Fruit fly (Drosophila melanogaster) Kc167 (cell line): ENCODE measurements around the gene RpS7.

Experiments used
- Myc ChIP-seq: fragments of >200 bp; optimal IDR thresholded peaks from 2 replicates; lab custom pipeline; 2017; ENCODE audit warnings: missing external identifiers
- Sin3A ChIP-seq: fragments of >200 bp; optimal IDR thresholded peaks from 2 replicates; lab custom pipeline; 2018; ENCODE audit warnings: missing external identifiers
- h ChIP-seq: fragments of >200 bp; optimal IDR thresholded peaks from 3 replicates; lab custom pipeline; 2018; ENCODE audit warnings: missing external identifiers
- insv ChIP-seq: fragments of >200 bp; optimal IDR thresholded peaks from 3 replicates; lab custom pipeline; 2018; ENCODE audit warnings: missing external identifiers
- psq ChIP-seq: fragments of >200 bp; optimal IDR thresholded peaks from 2 replicates; lab custom pipeline; 2017; ENCODE audit warnings: missing external identifiers
- ttk ChIP-seq: sonication (Bioruptor generic); optimal IDR thresholded peaks from 2 replicates; lab custom pipeline; 2017; ENCODE audit warnings: missing external identifiers

Gene RpS7

DNA sequence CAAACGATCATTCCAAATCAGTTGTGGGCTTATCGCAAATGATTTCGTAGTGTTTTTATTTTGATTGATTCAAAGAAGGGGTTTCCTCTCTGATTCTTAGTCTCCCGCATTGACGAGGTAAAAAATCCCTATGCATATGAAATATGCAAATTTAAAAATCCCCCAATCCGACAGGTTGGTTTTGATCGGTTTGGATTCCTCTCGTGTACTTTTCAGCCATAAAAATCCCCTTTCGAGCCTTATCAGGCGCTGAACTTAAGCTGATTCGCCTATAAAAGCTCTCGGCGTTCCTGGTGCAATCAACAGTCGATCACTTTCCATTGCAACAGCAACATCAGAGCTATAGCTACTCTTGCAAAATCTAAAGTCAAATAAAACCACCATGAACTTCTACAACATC lies 3.0 kb upstream of the RpS7 start, which contains the start of gene CecA2:
TSS of gene CecA2 (plus strand) at position 301 of the 400 bp plus-strand sequence.
- no peak for TF ChIP-seq h
- TF ChIP-seq ttk (lab: Kevin White, UChicago) = no peak
- no peak for TF ChIP-seq insv (lab: Kevin White, UChicago)
- no peak for TF ChIP-seq Sin3A (lab: Kevin White, UChicago)
- TF ChIP-seq psq (lab: Kevin White, UChicago) = no peak
- TF ChIP-seq Myc (lab: Kevin White, UChicago) = no peak

DNA sequence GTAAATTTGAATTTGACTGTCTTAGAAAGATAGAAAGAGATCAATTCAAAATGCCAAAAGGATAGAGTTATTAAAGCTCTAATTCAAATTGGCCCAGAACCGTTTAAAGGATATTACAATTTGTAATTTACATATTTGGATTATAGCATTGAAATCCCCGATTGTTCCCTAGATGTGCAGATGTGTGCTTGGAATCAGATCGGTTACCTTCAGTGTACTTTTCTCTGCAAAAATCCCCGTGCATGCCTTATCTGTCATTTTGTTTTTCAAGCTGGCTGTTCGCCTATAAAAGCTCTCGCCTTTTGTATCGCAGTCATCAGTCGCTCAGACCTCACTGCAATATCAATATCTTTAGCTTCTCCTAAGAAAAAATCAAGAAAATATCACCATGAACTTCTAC lies 1.7 kb upstream of the RpS7 start, which contains the start of gene CecA1:
TSS of gene CecA1 (plus strand) at position 315 of the 400 bp plus-strand sequence.
- no peak for TF ChIP-seq Myc (lab: Kevin White, UChicago)
- no peak for TF ChIP-seq Sin3A (lab: Kevin White, UChicago)
- TF ChIP-seq insv (lab: Kevin White, UChicago) = no peak
- no peak for TF ChIP-seq ttk (lab: Kevin White, UChicago)
- TF ChIP-seq psq (lab: Kevin White, UChicago) = no peak
- no peak for TF ChIP-seq h

DNA sequence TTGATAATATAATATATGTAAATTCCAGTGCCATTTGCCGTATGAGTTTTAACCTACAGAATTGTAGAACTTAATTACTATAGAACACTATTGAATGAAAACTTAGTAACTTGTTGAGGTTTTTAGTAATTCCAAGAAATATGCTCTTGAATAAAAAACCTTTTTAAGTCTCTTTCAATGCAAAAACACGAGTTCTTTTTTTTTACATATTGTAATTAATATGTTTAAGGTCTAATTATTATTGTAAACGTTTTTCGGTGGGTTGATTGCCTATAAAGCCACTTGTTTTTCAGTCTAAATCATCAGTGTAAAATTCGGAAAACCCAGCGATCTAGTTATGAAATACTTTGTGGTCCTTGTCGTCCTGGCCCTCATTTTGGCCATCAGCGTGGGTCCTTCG lies 828 bp upstream of the RpS7 start, which contains the start of gene Anp:
TSS of gene Anp (plus strand) at position 301 of the 400 bp plus-strand sequence.
- TF ChIP-seq Sin3A (lab: Kevin White, UChicago) (no peak), insv (lab: Kevin White, UChicago) (no peak), ttk (lab: Kevin White, UChicago) (no peak), Myc (lab: Kevin White, UChicago) (no peak), h (no peak), psq (lab: Kevin White, UChicago) (no peak)

DNA sequence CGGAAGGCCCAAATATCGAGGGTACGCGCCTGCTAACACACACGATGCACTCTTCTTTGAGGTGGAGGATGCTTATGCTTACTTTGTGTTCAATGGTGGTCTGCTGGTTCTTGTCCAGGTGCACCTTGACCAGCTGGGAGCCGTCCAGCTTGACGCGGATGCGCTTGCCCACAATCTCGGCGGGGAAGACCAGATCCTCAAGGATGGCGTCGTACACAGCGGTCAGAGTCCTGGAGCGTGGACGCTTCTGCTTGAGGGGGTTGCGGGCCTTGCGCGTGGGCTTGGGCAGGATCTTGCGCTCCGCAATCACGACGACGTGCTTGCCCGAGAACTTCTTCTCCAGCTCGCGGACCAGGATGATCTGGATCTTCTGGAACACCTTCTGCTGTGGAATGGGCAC lies 809 bp downstream of the RpS7 start:
- TF ChIP-seq insv (lab: Kevin White, UChicago) (no peak), psq (lab: Kevin White, UChicago) (no peak), ttk (lab: Kevin White, UChicago) (no peak)

DNA sequence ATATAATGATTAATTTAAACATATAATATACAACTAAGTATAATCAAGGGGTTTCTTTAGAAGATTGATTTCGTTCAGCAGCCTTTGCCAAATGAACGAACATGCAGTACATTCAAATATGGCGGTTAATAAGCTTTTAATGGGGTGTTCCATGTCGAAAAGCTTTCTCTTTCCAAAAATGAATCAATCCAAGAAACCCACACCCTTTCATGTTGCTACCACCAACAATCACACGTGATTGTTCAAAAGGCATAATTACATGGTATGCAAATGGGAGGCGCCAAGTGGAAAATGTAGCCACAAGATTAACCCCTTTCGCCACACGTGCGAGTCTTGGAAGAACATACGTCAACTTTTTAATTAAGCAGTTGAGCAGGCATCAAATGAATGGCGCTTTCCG lies 2.9 kb downstream of the RpS7 start:
- TF ChIP-seq insv (lab: Kevin White, UChicago) = no peak
- no peak for TF ChIP-seq Myc (lab: Kevin White, UChicago)
- no peak for TF ChIP-seq psq (lab: Kevin White, UChicago)
- no peak for TF ChIP-seq Sin3A (lab: Kevin White, UChicago)

DNA sequence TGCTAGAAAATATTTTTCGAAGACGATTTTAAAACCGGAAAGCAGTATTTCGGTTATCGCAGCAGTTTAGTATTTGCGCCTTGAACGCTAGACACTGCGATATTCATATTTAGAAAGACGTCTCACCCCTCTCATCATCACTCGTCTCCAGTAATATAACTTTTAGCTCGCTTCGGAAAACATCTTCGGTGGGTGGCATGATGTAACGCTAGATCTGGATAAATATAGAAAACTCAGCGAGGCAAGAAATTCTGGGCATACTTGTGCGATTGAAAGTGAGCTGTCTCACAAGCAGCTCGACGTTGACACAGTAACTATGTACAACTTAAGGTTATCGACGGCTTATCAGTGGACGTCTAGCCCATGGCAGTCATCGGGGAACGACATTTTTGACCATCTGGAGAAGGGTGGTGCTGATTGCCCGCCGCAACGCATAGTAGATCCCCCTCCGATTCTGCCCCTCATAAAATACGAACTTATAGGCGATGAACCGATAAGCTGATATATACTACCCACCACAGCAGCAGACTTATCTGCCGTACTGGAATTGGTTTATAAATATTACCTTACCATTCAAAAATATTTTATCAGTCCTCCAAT lies 4.7 kb downstream of the RpS7 start:
- TF ChIP-seq insv (lab: Kevin White, UChicago) (no peak), Sin3A (lab: Kevin White, UChicago) (no peak), psq (lab: Kevin White, UChicago) (no peak), h (no peak), ttk (lab: Kevin White, UChicago) (no peak), Myc (lab: Kevin White, UChicago) (no peak)

DNA sequence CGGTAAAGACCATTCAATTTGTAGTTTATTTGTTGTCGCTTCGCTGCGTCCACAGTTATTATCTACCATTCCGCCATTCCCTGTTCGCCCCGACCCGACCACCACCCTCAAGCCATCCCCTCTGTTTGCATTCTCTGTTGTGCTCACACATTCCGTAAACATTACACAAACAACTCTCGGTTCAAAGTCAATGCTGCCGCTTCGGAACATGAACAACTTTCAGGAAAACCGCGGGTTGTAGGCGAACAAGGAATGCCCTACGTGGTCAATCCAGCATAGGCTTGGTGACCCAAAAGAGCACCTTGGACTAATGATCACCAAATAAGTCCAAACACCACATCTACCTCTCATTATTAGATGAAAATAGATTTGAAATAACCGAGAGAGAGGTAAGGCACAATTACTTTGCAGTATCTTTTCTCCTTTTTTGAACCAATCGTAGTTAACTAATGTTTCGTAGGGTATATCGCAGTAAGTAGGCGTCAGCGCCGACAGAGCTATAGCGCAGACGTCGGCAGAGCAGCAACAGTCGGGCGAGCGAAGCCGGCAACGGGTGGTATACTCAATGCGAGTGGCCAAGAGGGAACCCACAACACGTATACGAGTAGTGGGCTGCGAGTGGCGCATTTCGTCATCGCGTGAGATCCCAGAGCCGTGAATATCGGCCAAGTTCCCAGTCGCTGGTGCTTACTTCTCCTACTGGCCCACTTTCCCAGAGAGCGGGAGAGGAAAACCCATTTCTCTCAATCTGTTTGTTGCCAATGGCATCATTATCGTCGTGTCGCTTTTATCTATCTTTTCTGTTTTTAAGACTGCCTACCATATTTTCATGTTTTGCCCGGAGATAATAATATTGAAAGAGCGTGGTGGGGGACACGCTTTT lies 5.5 kb downstream of the RpS7 start:
- TF ChIP-seq psq (lab: Kevin White, UChicago) = no peak
- TF ChIP-seq ttk (lab: Kevin White, UChicago) = no peak
- TF ChIP-seq insv (lab: Kevin White, UChicago) = no peak
- TF ChIP-seq Sin3A (lab: Kevin White, UChicago) = no peak
- TF ChIP-seq Myc (lab: Kevin White, UChicago) = no peak
- TF ChIP-seq h = no peak

DNA sequence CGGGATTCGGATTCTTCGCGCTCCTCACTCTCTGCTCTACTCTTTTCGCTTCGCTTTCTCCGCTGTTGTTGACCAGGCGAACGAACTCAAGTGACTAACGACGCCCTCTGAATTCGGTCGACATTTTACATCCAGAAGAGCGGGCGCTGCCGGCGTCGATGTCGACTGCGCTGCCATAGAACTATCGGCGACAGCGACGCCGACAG lies 6.0 kb downstream of the RpS7 start, which contains the start of gene CG9743:
TSS of gene CG9743 (minus strand) at position 101 of the 206 bp plus-strand sequence.
- no peak for TF ChIP-seq ttk (lab: Kevin White, UChicago)

DNA sequence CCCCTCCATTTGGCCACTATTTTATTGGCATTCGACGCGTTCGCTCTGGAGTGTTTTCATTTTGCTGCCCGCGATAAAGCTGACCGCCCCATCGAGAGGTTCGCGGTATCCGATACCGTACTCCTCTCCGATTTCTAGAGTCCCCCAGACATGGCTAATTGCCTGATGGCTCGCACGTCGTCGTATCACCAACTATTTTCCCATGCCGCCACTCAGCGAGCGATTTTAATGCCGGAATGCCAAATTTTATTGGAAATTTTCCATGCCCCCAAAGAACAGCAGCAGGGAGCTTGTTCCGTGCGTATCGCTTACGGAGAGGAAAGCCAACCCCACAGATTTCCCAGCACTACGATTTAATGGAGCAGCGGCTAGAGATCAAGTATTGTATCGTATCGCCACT lies 7.8 kb downstream of the RpS7 start:
- TF ChIP-seq psq (lab: Kevin White, UChicago) = no peak
- no peak for TF ChIP-seq Sin3A (lab: Kevin White, UChicago)
- TF ChIP-seq ttk (lab: Kevin White, UChicago) = no peak
- no peak for TF ChIP-seq Myc (lab: Kevin White, UChicago)
- TF ChIP-seq insv (lab: Kevin White, UChicago) = no peak

DNA sequence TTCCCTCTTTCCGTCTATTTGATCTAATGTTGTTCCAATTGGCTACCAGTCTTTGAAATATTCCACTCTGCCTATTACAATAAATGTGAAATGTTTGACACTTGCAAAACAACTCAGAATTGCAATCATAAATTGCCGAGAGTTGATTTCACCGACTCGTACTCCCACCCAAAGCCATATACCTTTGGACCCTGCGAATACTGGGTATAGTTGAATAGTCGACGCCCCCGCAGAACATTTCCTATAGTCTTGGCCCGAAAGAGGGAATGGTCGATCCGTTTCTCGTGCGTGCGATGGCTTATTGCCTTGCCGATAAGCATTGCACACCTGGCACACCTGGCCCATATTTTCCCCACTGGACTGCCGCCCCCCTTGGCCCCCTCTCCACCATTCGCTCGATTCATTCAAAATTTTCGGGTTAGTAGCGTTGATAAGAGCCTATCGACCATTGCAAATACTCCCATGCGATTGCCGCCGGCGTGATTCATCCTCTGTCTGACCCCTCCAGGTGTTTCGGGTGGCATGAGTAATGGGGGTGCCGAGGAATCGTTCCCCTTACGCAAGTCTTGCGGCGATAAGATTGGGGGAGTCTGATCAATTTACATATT lies 8.6 kb downstream of the RpS7 start:
- TF ChIP-seq Sin3A (lab: Kevin White, UChicago) (no peak), insv (lab: Kevin White, UChicago) (no peak), h (no peak), Myc (lab: Kevin White, UChicago) (no peak), psq (lab: Kevin White, UChicago) (no peak), ttk (lab: Kevin White, UChicago) (no peak)

DNA sequence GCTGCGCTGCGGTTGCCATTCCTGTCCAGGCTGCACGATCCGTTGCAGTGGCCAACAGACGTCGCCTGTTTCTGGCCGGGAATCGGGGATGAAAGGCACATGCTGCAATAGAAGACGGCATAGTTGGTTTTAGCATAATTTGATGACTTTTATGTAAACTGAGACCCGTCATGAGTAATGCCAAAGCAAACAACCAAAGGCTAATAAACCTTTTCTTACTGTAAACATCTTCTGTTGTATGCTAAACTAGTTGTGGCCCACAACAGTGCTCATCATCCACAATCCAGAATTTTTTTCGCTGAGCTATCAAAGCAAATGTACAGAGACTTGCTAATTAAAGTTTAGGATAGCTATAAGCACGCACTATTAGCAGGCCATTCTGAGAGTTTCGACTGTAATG lies 10.0 kb downstream of the RpS7 start:
- TF ChIP-seq h = no peak
- TF ChIP-seq ttk (lab: Kevin White, UChicago) = no peak
- TF ChIP-seq Myc (lab: Kevin White, UChicago) = no peak
- no peak for TF ChIP-seq Sin3A (lab: Kevin White, UChicago)
- no peak for TF ChIP-seq psq (lab: Kevin White, UChicago)
- TF ChIP-seq insv (lab: Kevin White, UChicago) = no peak

DNA sequence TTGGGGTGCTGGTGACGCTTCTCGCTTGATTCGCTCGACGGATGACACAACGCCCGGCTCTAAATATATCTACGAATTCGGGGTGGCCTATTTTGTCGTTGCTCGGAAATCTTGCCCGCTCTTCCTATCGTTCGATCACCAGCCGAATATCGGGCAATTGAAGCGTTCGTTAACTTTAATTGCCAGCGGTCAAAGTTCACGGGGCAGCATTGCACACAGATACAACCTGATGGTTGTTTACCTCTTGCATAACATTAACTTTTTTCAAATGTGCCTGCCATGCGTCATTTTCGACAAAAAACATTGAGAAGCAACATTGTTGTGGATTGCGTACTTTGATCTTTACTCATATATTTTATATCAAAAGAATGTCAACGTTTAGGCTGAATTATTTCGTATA lies 11.0 kb downstream of the RpS7 start:
- TF ChIP-seq insv (lab: Kevin White, UChicago) (no peak), ttk (lab: Kevin White, UChicago) (no peak), h (no peak), Myc (lab: Kevin White, UChicago) (no peak), psq (lab: Kevin White, UChicago) (no peak), Sin3A (lab: Kevin White, UChicago) (no peak)
